Worm (Caenorhabditis elegans) whole organism, L4 larva: ENCODE results near the gene dpf-7.

Experiments used
- T20F7.1 ChIP-seq: fragments of 200-800 bp; sonication (Bioruptor generic); optimal IDR thresholded peaks from 2 replicates; lab custom pipeline; 2018; ENCODE audit warnings: mild to moderate bottlenecking, missing genetic modification characterization, missing compliant biosample characterization
- aha-1 ChIP-seq: fragments of 150-350 bp; peaks from one replicate; lab custom pipeline; 2014; ENCODE audit warnings: missing biosample characterization, missing genetic modification characterization
- ceh-28 ChIP-seq: fragments of 150-350 bp; optimal IDR thresholded peaks from 2 replicates; lab custom pipeline; 2014; ENCODE audit warnings: missing biosample characterization, missing genetic modification reagents, missing genetic modification characterization
- ces-1 ChIP-seq: fragments of 150-350 bp; sonication (generic microtip); optimal IDR thresholded peaks from 4 replicates; lab custom pipeline; 2014; ENCODE audit warnings: missing biosample characterization, missing genetic modification reagents, missing genetic modification characterization
- daf-16 ChIP-seq, 3 experiments: sonication (generic microtip); optimal IDR thresholded peaks; 2 replicates each; lab custom pipeline; 2016 to 2017; ENCODE audit warnings: missing genetic modification characterization in 3 of 3, missing genetic modification reagents in 3 of 3, mild to moderate bottlenecking in 2 of 3, missing compliant biosample characterization in 2 of 3, missing biosample characterization in 1 of 3, moderate library complexity in 1 of 3
- daf-19 ChIP-seq: fragments of 200-800 bp; sonication (Bioruptor generic); conservative IDR thresholded peaks from 2 replicates; pipeline ENCODE4 v1.3.6; 2022; ENCODE audit warnings: missing genetic modification characterization, missing compliant biosample characterization
- dmd-6 ChIP-seq: fragments of 200-800 bp; sonication (Bioruptor generic); IDR thresholded peaks from 2 replicates; pipeline ENCODE4 v1.3.6; 2022; ENCODE audit warnings: missing genetic modification reagents, missing genetic modification characterization, missing compliant biosample characterization
- dve-1 ChIP-seq: sonication (generic microtip); optimal IDR thresholded peaks from 2 replicates; lab custom pipeline; 2017; ENCODE audit warnings: antibody characterized with exemption, mild to moderate bottlenecking, missing genetic modification characterization, missing compliant biosample characterization; ENCODE audit not compliant: insufficient read depth
- egl-27 ChIP-seq: sonication (generic microtip); optimal IDR thresholded peaks from 3 replicates; lab custom pipeline; 2017; ENCODE audit warnings: missing biosample characterization, missing genetic modification reagents, missing genetic modification characterization
- egl-43 ChIP-seq: fragments of 200-800 bp; sonication (Bioruptor generic); IDR thresholded peaks from 2 replicates; pipeline ENCODE4 v1.3.6; 2022; ENCODE audit warnings: missing genetic modification reagents, missing genetic modification characterization, missing compliant biosample characterization
- fkh-10 ChIP-seq: fragments of 150-350 bp; optimal IDR thresholded peaks from 2 replicates; lab custom pipeline; 2014; ENCODE audit warnings: missing biosample characterization, missing genetic modification reagents, missing genetic modification characterization
- hlh-11 ChIP-seq: fragments of 200-800 bp; sonication (Bioruptor generic); optimal IDR thresholded peaks from 2 replicates; lab custom pipeline; 2018; ENCODE audit warnings: mild to moderate bottlenecking, missing genetic modification characterization, missing compliant biosample characterization
- hlh-30 ChIP-seq: sonication (generic microtip); optimal IDR thresholded peaks from 2 replicates; lab custom pipeline; 2017; ENCODE audit warnings: antibody characterized with exemption, mild to moderate bottlenecking, missing genetic modification characterization, missing compliant biosample characterization; ENCODE audit not compliant: insufficient read depth
- hmg-1.1 ChIP-seq: fragments of 200-800 bp; sonication (Bioruptor generic); IDR thresholded peaks from 2 replicates; pipeline ENCODE4 v1.3.6; 2022; ENCODE audit warnings: missing genetic modification reagents, missing genetic modification characterization, missing compliant biosample characterization
- lin-38 ChIP-seq: fragments of 200-800 bp; sonication (Bioruptor generic); IDR thresholded peaks from 2 replicates; pipeline ENCODE4 v1.3.6; 2022; ENCODE audit warnings: missing genetic modification reagents, missing genetic modification characterization, missing compliant biosample characterization
- lin-39 ChIP-seq: fragments of 150-350 bp; optimal IDR thresholded peaks from 2 replicates; lab custom pipeline; 2014; ENCODE audit warnings: missing biosample characterization, missing genetic modification reagents, missing genetic modification characterization
- lir-3 ChIP-seq: sonication (generic microtip); optimal IDR thresholded peaks from 2 replicates; lab custom pipeline; 2016; ENCODE audit warnings: mild to moderate bottlenecking, missing genetic modification characterization, missing compliant biosample characterization
- mep-1 ChIP-seq: fragments of 150-350 bp; sonication (generic microtip); optimal IDR thresholded peaks from 3 replicates; lab custom pipeline; 2014; ENCODE audit warnings: missing biosample characterization, missing genetic modification characterization
- mxl-2 ChIP-seq: fragments of 200-800 bp; sonication (Bioruptor generic); conservative IDR thresholded peaks from 2 replicates; pipeline ENCODE4 v1.3.6; 2022; ENCODE audit warnings: missing genetic modification reagents, missing genetic modification characterization, missing compliant biosample characterization
- nhr-28 ChIP-seq: fragments of 150-350 bp; optimal IDR thresholded peaks from 2 replicates; lab custom pipeline; 2014; ENCODE audit warnings: missing biosample characterization, missing genetic modification characterization
- nhr-42 ChIP-seq: fragments of 200-800 bp; sonication (Bioruptor generic); IDR thresholded peaks from 2 replicates; pipeline ENCODE4 v1.3.6; 2022; ENCODE audit warnings: missing genetic modification characterization, missing compliant biosample characterization
- nhr-48 ChIP-seq: sonication (generic microtip); optimal IDR thresholded peaks from 2 replicates; lab custom pipeline; 2016; ENCODE audit warnings: mild to moderate bottlenecking, missing genetic modification characterization, missing compliant biosample characterization
- nhr-76 ChIP-seq: fragments of 150-350 bp; optimal IDR thresholded peaks from 2 replicates; lab custom pipeline; 2014; ENCODE audit warnings: missing biosample characterization, missing genetic modification characterization
- pha-4 ChIP-seq, 2 experiments: fragments of 150-350 bp in 1 of 2; fragments of 200-800 bp in 1 of 2; sonication (Bioruptor generic) in 1 of 2; IDR thresholded peaks in 1 of 2; optimal IDR thresholded peaks in 1 of 2; 2 replicates each; pipeline versions ENCODE4 v1.3.6 to Lab custom; 2014 to 2022; ENCODE audit warnings: missing genetic modification characterization in 2 of 2, missing genetic modification reagents in 2 of 2, missing biosample characterization in 1 of 2, missing compliant biosample characterization in 1 of 2
- php-3 ChIP-seq: fragments of 200-800 bp; sonication (Bioruptor generic); IDR thresholded peaks from 2 replicates; pipeline ENCODE4 v1.3.6; 2022; ENCODE audit warnings: missing genetic modification reagents, missing genetic modification characterization, missing compliant biosample characterization
- pqm-1 ChIP-seq: sonication (generic microtip); optimal IDR thresholded peaks from 2 replicates; lab custom pipeline; 2017; ENCODE audit warnings: missing biosample characterization, missing genetic modification characterization
- snpc-1.2 ChIP-seq: fragments of 200-800 bp; sonication (Bioruptor generic); IDR thresholded peaks from 2 replicates; pipeline ENCODE4 v1.3.6; 2022; ENCODE audit warnings: missing genetic modification reagents, missing genetic modification characterization, missing compliant biosample characterization
- snpc-4 ChIP-seq: fragments of 150-350 bp; optimal IDR thresholded peaks from 2 replicates; lab custom pipeline; 2014; ENCODE audit warnings: missing biosample characterization, missing genetic modification characterization
- spr-3 ChIP-seq: fragments of 200-800 bp; sonication (Bioruptor generic); optimal IDR thresholded peaks from 2 replicates; lab custom pipeline; 2018; ENCODE audit warnings: mild to moderate bottlenecking, missing genetic modification characterization, missing compliant biosample characterization
- tra-1 ChIP-seq: fragments of 200-800 bp; sonication (Bioruptor generic); IDR thresholded peaks from 2 replicates; pipeline ENCODE4 v1.3.6; 2022; ENCODE audit warnings: missing genetic modification reagents, missing genetic modification characterization, missing compliant biosample characterization
- unc-130 ChIP-seq: sonication (generic microtip); optimal IDR thresholded peaks from 2 replicates; lab custom pipeline; 2016; ENCODE audit warnings: missing genetic modification reagents, missing genetic modification characterization, missing compliant biosample characterization
- zip-11 ChIP-seq: fragments of 200-800 bp; sonication (Bioruptor generic); IDR thresholded peaks from 2 replicates; pipeline ENCODE4 v1.3.6; 2022; ENCODE audit warnings: missing genetic modification characterization, missing compliant biosample characterization

dpf-7 gene

DNA sequence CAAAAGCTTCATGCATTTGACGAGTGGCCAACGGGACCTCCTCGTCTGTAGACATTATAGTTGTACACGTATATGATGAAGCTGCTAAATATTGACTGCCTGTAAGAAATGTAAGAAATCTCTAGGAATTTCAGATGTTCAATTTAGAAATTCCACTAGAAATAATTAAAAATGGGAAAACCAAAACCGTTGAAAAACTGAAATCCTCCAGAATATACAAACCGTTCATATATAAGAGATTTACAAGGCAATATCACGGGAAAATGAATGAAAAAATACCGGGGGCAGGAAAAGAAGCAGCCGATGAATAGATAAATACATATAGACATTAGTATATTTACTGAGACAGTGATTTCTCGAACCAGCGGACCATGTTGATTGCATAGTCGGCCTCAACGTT is at the start of gene dpf-7:
Gene dpf-7 (minus strand): TSS at position 101 of the 400 bp plus-strand sequence.
- peak; percentile 22; the same call in 1 of the 2 replicates for TF ChIP-seq lin-38 (GFP tag; lab: Robert Waterston, UW)
- TF ChIP-seq hlh-30 (tag; lab: Kevin White, UChicago), result no peak
- TF ChIP-seq, all 104 proteins: peak for 1

- TF ChIP-seq egl-43 (no peak), mxl-2 (GFP tag; lab: Robert Waterston, UW) (no peak), unc-130 (GFP tag; lab: Kevin White, UChicago) (no peak), nhr-42 (GFP tag; lab: Robert Waterston, UW) (no peak), egl-27 (tag; lab: Kevin White, UChicago) (no peak)
Observed at ce11 chrIV:4846793-4847192, 44.4 kb upstream of the dpf-7 start, which contains the start of gene tat-2. tat-2 (minus strand) TSS chrIV:4846893.

DNA sequence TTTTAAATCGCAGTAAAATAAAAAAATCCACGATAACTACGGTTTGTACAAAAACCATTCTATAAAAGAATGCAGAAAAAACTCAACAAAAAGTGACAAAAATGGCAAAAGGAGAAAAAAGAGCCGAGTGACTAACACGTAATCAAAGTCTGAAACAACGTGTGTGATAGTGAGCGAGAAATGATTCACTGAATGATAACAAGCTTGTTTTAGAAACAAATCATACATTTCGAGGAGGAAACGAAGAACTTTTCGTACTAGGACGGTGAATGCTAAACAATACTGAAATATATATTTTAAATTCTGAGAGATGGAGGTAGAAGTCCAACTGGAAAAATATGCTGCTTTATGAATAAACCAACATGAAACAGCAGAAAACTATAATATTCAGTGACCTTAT is 39.6 kb upstream of the dpf-7 start:
- TF ChIP-seq daf-19 (GFP tag; lab: Robert Waterston, UW) (no peak), dmd-6 (GFP tag; lab: Robert Waterston, UW) (no peak), nhr-28 (peak; percentile 8), pqm-1 (peak; percentile 69), ces-1 (GFP tag; lab: Kevin White, UChicago) (no peak), snpc-1.2 (GFP tag; lab: Robert Waterston, UW) (no peak), spr-3 (GFP tag; lab: Kevin White, UChicago) (no peak)
- TF ChIP-seq, all 104 proteins: peak for 2

DNA sequence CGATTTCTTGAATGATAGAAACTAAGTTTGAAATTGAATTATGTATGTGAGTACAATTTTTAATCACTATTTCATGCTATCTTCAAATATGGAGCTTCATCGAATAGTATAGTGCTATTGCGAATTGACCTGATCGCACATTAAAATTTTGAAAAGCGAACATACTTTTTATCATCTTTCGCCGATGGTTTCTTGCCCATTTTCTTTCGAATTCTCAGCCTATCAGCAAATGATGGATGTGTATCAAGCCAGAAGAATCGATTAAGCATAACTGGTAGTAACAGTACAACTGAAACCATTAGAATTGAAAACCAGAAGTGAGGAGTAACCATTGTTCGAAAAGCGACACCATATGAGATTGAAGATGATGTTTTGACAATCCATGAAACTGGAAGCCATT is 27.2 kb upstream of the dpf-7 start:
- no peak for TF ChIP-seq dve-1 (tag; lab: Kevin White, UChicago)
- TF ChIP-seq aha-1 (tag; lab: Kevin White, UChicago), result peak; percentile 91
- TF ChIP-seq, all 104 proteins: peak for 1

ce11 chrIV:4827219-4827618 is 24.8 kb upstream of the dpf-7 start, which contains the start of gene mpz-4:
mpz-4 (minus strand) TSS chrIV:4827319.
- no peak for TF ChIP-seq mep-1 (tag; lab: Kevin White, UChicago)

- TF ChIP-seq daf-19 (GFP tag; lab: Robert Waterston, UW) (no peak), hmg-1.1 (GFP tag; lab: Robert Waterston, UW) (no peak), hlh-30 (tag; lab: Kevin White, UChicago) (no peak), dve-1 (tag; lab: Kevin White, UChicago) (peak; percentile 83), dmd-6 (GFP tag; lab: Robert Waterston, UW) (peak; percentile 90), nhr-76 (tag; lab: Kevin White, UChicago) (no peak), T20F7.1 (peak; percentile 50), zip-11 (GFP tag; lab: Robert Waterston, UW) (no peak), nhr-48 (tag; lab: Kevin White, UChicago) (peak; percentile 40), ceh-28 (tag; lab: Kevin White, UChicago) (no peak), snpc-4 (tag; lab: Kevin White, UChicago) (no peak), daf-16 (GFP tag; optimal IDR thresholded peaks at IDR 0.05; lab: Kevin White, UChicago) (peak in 1 of 2 experiments; percentile 23), daf-16 (tag; optimal IDR thresholded peaks at IDR 0.05; lab: Kevin White, UChicago) (peak; percentile 93), pha-4 (GFP tag; IDR thresholded peaks at IDR 0.05; lab: Robert Waterston, UW) (peak; percentile 20; the same call in 1 of the 2 replicates), pha-4 (tag; optimal IDR thresholded peaks at IDR 0.05; lab: Kevin White, UChicago) (no peak), php-3 (GFP tag; lab: Robert Waterston, UW) (0 out of 2 replicates have a peak, but pooled peaks have one; percentile 6), hlh-11 (tag; lab: Kevin White, UChicago) (peak; percentile 34), tra-1 (GFP tag; lab: Robert Waterston, UW) (no peak), lin-39 (tag; lab: Kevin White, UChicago) (no peak), lir-3 (tag; lab: Kevin White, UChicago) (no peak), fkh-10 (no peak)
Observed at ce11 chrIV:4821843-4822242, 19.4 kb upstream of the dpf-7 start.
